Fruit fly (Drosophila melanogaster) whole organism, wandering third instar larva: ENCODE measurements around the gene CG13896.

Experiments
- Abd-B ChIP-seq: fragments of >200 bp; optimal IDR thresholded peaks from 2 replicates; lab custom pipeline; 2017; ENCODE audit warnings: missing biosample characterization, missing genetic modification characterization
- CrebA ChIP-seq: fragments of 200-800 bp; sonication (Bioruptor generic); optimal IDR thresholded peaks from 2 replicates; lab custom pipeline; 2016; ENCODE audit warnings: missing biosample characterization, mild to moderate bottlenecking, missing genetic modification characterization, borderline replicate concordance
- Dfd ChIP-seq: fragments of >200 bp; optimal IDR thresholded peaks from 2 replicates; lab custom pipeline; 2017; ENCODE audit warnings: missing biosample characterization, missing genetic modification characterization
- Dif ChIP-seq: fragments of 200-275, 200-300 bp; sonication (Bioruptor generic); optimal IDR thresholded peaks from 2 replicates; lab custom pipeline; 2018; ENCODE audit warnings: missing biosample characterization, missing genetic modification characterization; ENCODE audit not compliant: partially characterized antibody
- GATAd ChIP-seq: sonication (Bioruptor generic); optimal IDR thresholded peaks from 2 replicates; lab custom pipeline; 2016; ENCODE audit warnings: missing biosample characterization, missing genetic modification characterization
- Hnf4 ChIP-seq: fragments of 200-800 bp; sonication (Bioruptor generic); optimal IDR thresholded peaks from 2 replicates; lab custom pipeline; 2016; ENCODE audit warnings: missing biosample characterization, mild to moderate bottlenecking, missing genetic modification characterization
- Hr78 ChIP-seq: fragments of >200 bp; optimal IDR thresholded peaks from 2 replicates; lab custom pipeline; 2017; ENCODE audit warnings: missing biosample characterization, missing genetic modification characterization
- Hr83 ChIP-seq: fragments of 200-300 bp; sonication (Bioruptor generic); optimal IDR thresholded peaks from 2 replicates; lab custom pipeline; 2016; ENCODE audit warnings: missing biosample characterization, mild to moderate bottlenecking, missing genetic modification characterization, moderate library complexity; ENCODE audit not compliant: poor library complexity, severe bottlenecking
- Jra ChIP-seq: sonication (Bioruptor generic); optimal IDR thresholded peaks from 2 replicates; lab custom pipeline; 2016; ENCODE audit warnings: missing biosample characterization, missing genetic modification characterization
- Mio ChIP-seq: sonication (Bioruptor generic); optimal IDR thresholded peaks from 2 replicates; lab custom pipeline; 2016; ENCODE audit warnings: missing biosample characterization, missing genetic modification characterization
- Myc ChIP-seq: fragments of >200 bp; optimal IDR thresholded peaks from 2 replicates; lab custom pipeline; 2017
- OdsH ChIP-seq: fragments of 200-800 bp; sonication (Bioruptor generic); optimal IDR thresholded peaks from 2 replicates; lab custom pipeline; 2016; ENCODE audit warnings: missing biosample characterization, mild to moderate bottlenecking, missing genetic modification characterization
- Rel ChIP-seq, 2 experiments: fragments of 200-800 bp; sonication (Bioruptor generic) in 1 of 2; optimal IDR thresholded peaks; 2 replicates in 1 of 2; 3 replicates in 1 of 2; lab custom pipeline; 2016 to 2019; ENCODE audit warnings: mild to moderate bottlenecking in 2 of 2, missing biosample characterization in 2 of 2, missing genetic modification characterization in 2 of 2, moderate library complexity in 1 of 2
- Sp1 ChIP-seq: fragments of 200-800 bp; sonication (Bioruptor generic); optimal IDR thresholded peaks from 3 replicates; lab custom pipeline; 2019; ENCODE audit warnings: missing biosample characterization, mild to moderate bottlenecking, missing genetic modification characterization, moderate library complexity
- Vsx2 ChIP-seq: fragments of 200-300, 225-300 bp; sonication (Bioruptor generic); optimal IDR thresholded peaks from 2 replicates; lab custom pipeline; 2018; ENCODE audit warnings: missing biosample characterization, missing genetic modification characterization; ENCODE audit not compliant: partially characterized antibody
- br ChIP-seq: fragments of 200-800 bp; sonication (Bioruptor generic); optimal IDR thresholded peaks from 2 replicates; lab custom pipeline; 2016; ENCODE audit warnings: missing biosample characterization, missing genetic modification characterization
- brk ChIP-seq: fragments of 200-800 bp; sonication (Bioruptor generic); optimal IDR thresholded peaks from 2 replicates; lab custom pipeline; 2016; ENCODE audit warnings: missing biosample characterization, mild to moderate bottlenecking, missing genetic modification characterization
- dl ChIP-seq, 2 experiments: fragments of 175-275, 200-275 bp in 1 of 2; fragments of 200-275 bp in 1 of 2; sonication (Bioruptor generic); optimal IDR thresholded peaks; lab custom pipeline; 2018; ENCODE audit warnings: mild to moderate bottlenecking in 2 of 2, missing biosample characterization in 2 of 2, missing genetic modification characterization in 2 of 2, moderate library complexity in 2 of 2; ENCODE audit not compliant: partially characterized antibody in 2 of 2, insufficient read depth in 1 of 2
- dmrt93B ChIP-seq: fragments of 200-800 bp; sonication (Bioruptor generic); optimal IDR thresholded peaks from 2 replicates; lab custom pipeline; 2018; ENCODE audit warnings: missing biosample characterization, mild to moderate bottlenecking, missing genetic modification characterization
- dsf ChIP-seq: sonication (Bioruptor generic); optimal IDR thresholded peaks from 2 replicates; lab custom pipeline; 2016; ENCODE audit warnings: missing biosample characterization, missing genetic modification characterization, borderline replicate concordance
- foxo ChIP-seq, 2 experiments: fragments of 200-800 bp; sonication (Bioruptor generic); optimal IDR thresholded peaks; 2 replicates in 1 of 2; 3 replicates in 1 of 2; lab custom pipeline; 2016 to 2017; ENCODE audit warnings: missing biosample characterization in 2 of 2, missing genetic modification characterization in 2 of 2
- fru ChIP-seq: fragments of 200-800 bp; sonication (Bioruptor generic); optimal IDR thresholded peaks from 3 replicates; lab custom pipeline; 2016; ENCODE audit warnings: missing biosample characterization, mild to moderate bottlenecking, missing genetic modification characterization
- h ChIP-seq: fragments of 200-800 bp; sonication (Bioruptor generic); optimal IDR thresholded peaks from 3 replicates; lab custom pipeline; 2016; ENCODE audit warnings: missing biosample characterization, mild to moderate bottlenecking, missing genetic modification characterization
- jim ChIP-seq: fragments of 175-275, 200-325 bp; sonication (Bioruptor generic); optimal IDR thresholded peaks from 2 replicates; lab custom pipeline; 2016; ENCODE audit warnings: missing biosample characterization, mild to moderate bottlenecking, missing genetic modification characterization
- lola ChIP-seq: fragments of >200 bp; optimal IDR thresholded peaks from 2 replicates; lab custom pipeline; 2017; ENCODE audit warnings: missing biosample characterization, missing genetic modification characterization
- psq ChIP-seq: fragments of 200-800 bp; sonication (Bioruptor generic); optimal IDR thresholded peaks from 3 replicates; lab custom pipeline; 2017; ENCODE audit warnings: missing biosample characterization, mild to moderate bottlenecking, missing genetic modification characterization, moderate library complexity
- rgr ChIP-seq: fragments of 200-800 bp; sonication (Bioruptor generic); optimal IDR thresholded peaks from 3 replicates; lab custom pipeline; 2016; ENCODE audit warnings: missing biosample characterization, mild to moderate bottlenecking, missing genetic modification characterization
- sage ChIP-seq: fragments of 200-800 bp; sonication (Bioruptor generic); optimal IDR thresholded peaks from 2 replicates; lab custom pipeline; 2016; ENCODE audit warnings: missing biosample characterization, mild to moderate bottlenecking, missing genetic modification characterization
- sv ChIP-seq: fragments of 200-800 bp; sonication (Bioruptor generic); optimal IDR thresholded peaks from 3 replicates; lab custom pipeline; 2016; ENCODE audit warnings: missing biosample characterization, missing genetic modification characterization
- usp ChIP-seq: fragments of >200 bp; optimal IDR thresholded peaks from 2 replicates; lab custom pipeline; 2017; ENCODE audit warnings: missing biosample characterization, missing genetic modification characterization
- woc ChIP-seq: sonication (Bioruptor generic); optimal IDR thresholded peaks from 2 replicates; lab custom pipeline; 2016; ENCODE audit warnings: missing biosample characterization, mild to moderate bottlenecking, missing genetic modification characterization

The CG13896 gene

dm6 chr3L:723654-724461, 12.2 kb upstream of the CG13896 start:
- no peak for TF ChIP-seq Hr78 (GFP tag; lab: Kevin White, UChicago)
- no peak for TF ChIP-seq Hnf4 (GFP tag; lab: Kevin White, UChicago)

- TF ChIP-seq Hnf4 (GFP tag; lab: Kevin White, UChicago), result no peak
- peak; percentile 16 for TF ChIP-seq h (GFP tag; lab: Kevin White, UChicago)
- peak in 1 of 2 experiments; percentile 11 for TF ChIP-seq foxo (GFP tag; optimal IDR thresholded peaks at IDR 0.05; lab: Kevin White, UChicago)
- TF ChIP-seq Rel (GFP tag; optimal IDR thresholded peaks at IDR 0.05; lab: Kevin White, UChicago), result no peak
- no peak for TF ChIP-seq Rel (tag; optimal IDR thresholded peaks at IDR 0.05; lab: Kevin White, UChicago)
- TF ChIP-seq usp (GFP tag; lab: Kevin White, UChicago), result no peak
Measured at dm6 chr3L:722386-722785, 10.7 kb upstream of the CG13896 start.

dm6 chr3L:721863-722262, 10.2 kb upstream of the CG13896 start:
- no peak for TF ChIP-seq br (GFP tag; lab: Kevin White, UChicago)
- TF ChIP-seq Dfd, result no peak
- no peak for TF ChIP-seq h (GFP tag; lab: Kevin White, UChicago)
- no peak for TF ChIP-seq brk (GFP tag; lab: Kevin White, UChicago)

- TF ChIP-seq Dif (no peak), Hnf4 (GFP tag; lab: Kevin White, UChicago) (no peak), dl (GFP tag; optimal IDR thresholded peaks at IDR 0.05; lab: Kevin White, UChicago; ENCODE audit: insufficient read depth in 1 of 2, partially characterized antibody in 2 of 2) (no peak), fru (peak; percentile 21), Abd-B (GFP tag; lab: Kevin White, UChicago) (no peak), Jra (GFP tag; lab: Kevin White, UChicago) (no peak), h (GFP tag; lab: Kevin White, UChicago) (peak; percentile 27), OdsH (GFP tag; lab: Kevin White, UChicago) (no peak), psq (no peak), Mio (GFP tag; lab: Kevin White, UChicago) (no peak), Hr83 (GFP tag; lab: Kevin White, UChicago) (no peak)
Measured at dm6 chr3L:721026-721425, 9.4 kb upstream of the CG13896 start.

- TF ChIP-seq dmrt93B (no peak), CrebA (GFP tag; lab: Kevin White, UChicago) (no peak), Vsx2 (no peak), sage (no peak), rgr (GFP tag; lab: Kevin White, UChicago) (no peak), Myc (lab: Kevin White, UChicago) (no peak), Hr78 (GFP tag; lab: Kevin White, UChicago) (no peak), dsf (no peak), Sp1 (GFP tag; lab: Kevin White, UChicago) (no peak), jim (GFP tag; lab: Kevin White, UChicago) (no peak), sv (GFP tag; lab: Kevin White, UChicago) (no peak), lola (GFP tag; lab: Kevin White, UChicago) (no peak), woc (GFP tag; lab: Kevin White, UChicago) (no peak), GATAd (GFP tag; lab: Kevin White, UChicago) (no peak), Abd-B (GFP tag; lab: Kevin White, UChicago) (no peak)
Measured at dm6 chr3L:718378-718777, 6.7 kb upstream of the CG13896 start.
